Fruit fly (Drosophila melanogaster): ENCODE measurements around the gene CG46396.

- TF ChIP-seq psq (optimal IDR thresholded peaks at IDR 0.05) = no peak
- no peak for TF ChIP-seq CG8478 (optimal IDR thresholded peaks at IDR 0.05)
- no peak for TF ChIP-seq usp (GFP tag; optimal IDR thresholded peaks at IDR 0.05)
- no peak for TF ChIP-seq pan (optimal IDR thresholded peaks at IDR 0.05)
These were observed 37.8 kb downstream of the CG46396 start, which contains the start of gene CG17917 for dm6 chr3R:6341668-6342067.

Data from whole organism.